Fruit fly (Drosophila melanogaster): ENCODE measurements around the gene Rpt3.

Rpt3 gene

dm6 chrX:11108845-11109450 lies 16.0 kb upstream of the Rpt3 start (continued):
- TF ChIP-seq hkb (optimal IDR thresholded peaks at IDR 0.05) (no peak), hkb (GFP tag; IDR thresholded peaks at IDR 0.05) (peak; percentile 43; the same call in 1 of the 2 replicates), CG10366 (GFP tag; IDR thresholded peaks at IDR 0.05) (no peak), grau (tag; optimal IDR thresholded peaks at IDR 0.05) (peak; percentile 92), schlank (tag; optimal IDR thresholded peaks at IDR 0.05) (no peak), lmd (GFP tag; IDR thresholded peaks at IDR 0.05) (no peak), dm (GFP tag; optimal IDR thresholded peaks at IDR 0.05) (peak; percentile 80), CG15479 (GFP tag; optimal IDR thresholded peaks at IDR 0.05) (peak; percentile 82), CG32532 (GFP tag; IDR thresholded peaks at IDR 0.05) (peak; percentile 53; the same call in 1 of the 2 replicates), Taf1 (GFP tag; IDR thresholded peaks at IDR 0.05) (no peak), Xbp1 (GFP tag; optimal IDR thresholded peaks at IDR 0.05) (peak; percentile 29), CG18599 (GFP tag; optimal IDR thresholded peaks at IDR 0.05) (peak; percentile 22), ranshi (GFP tag; IDR thresholded peaks at IDR 0.05) (0 out of 2 replicates have a peak, but pooled peaks have one; percentile 13), Max (GFP tag; optimal IDR thresholded peaks at IDR 0.05) (peak; percentile 7), Fer2 (tag; optimal IDR thresholded peaks at IDR 0.05) (no peak), wdn (GFP tag; IDR thresholded peaks at IDR 0.05) (no peak)

dm6 chrX:11109670-11110069 lies 15.2 kb upstream of the Rpt3 start:
- TF ChIP-seq CG42726 (GFP tag; IDR thresholded peaks at IDR 0.05; ENCODE audit: partially characterized antibody) (no peak), Hr78 (GFP tag; optimal IDR thresholded peaks at IDR 0.05) (peak in 1 of 2 experiments; percentile 51)

dm6 chrX:11123561-11123960 lies 1.3 kb upstream of the Rpt3 start:
- TF ChIP-seq CG15479 (GFP tag; optimal IDR thresholded peaks at IDR 0.05) (peak; percentile 50), CG17912 (GFP tag; optimal IDR thresholded peaks at IDR 0.05) (no peak), Med (GFP tag) (peak; percentile 42), sisA (GFP tag; IDR thresholded peaks at IDR 0.05) (no peak), Dfd (GFP tag; optimal IDR thresholded peaks at IDR 0.05) (peak in 1 of 2 experiments; percentile 9), Mes4 (GFP tag; optimal IDR thresholded peaks at IDR 0.05) (no peak), Pdp1 (GFP tag; optimal IDR thresholded peaks at IDR 0.05) (peak in 1 of 2 experiments; percentile 76), unpg (GFP tag; optimal IDR thresholded peaks at IDR 0.05) (no peak), insv (GFP tag; optimal IDR thresholded peaks at IDR 0.05) (peak in 1 of 2 experiments; percentile 76), Elba2 (GFP tag; optimal IDR thresholded peaks at IDR 0.05) (peak; percentile 90), chinmo (GFP tag; IDR thresholded peaks at IDR 0.05; ENCODE audit: partially characterized antibody) (0 out of 4 replicates have a peak, but pooled peaks have one; percentile 6), CG8924 (tag; optimal IDR thresholded peaks at IDR 0.05) (peak; percentile 28), cg (GFP tag; optimal IDR thresholded peaks at IDR 0.05) (peak; percentile 60), CG31365 (tag; optimal IDR thresholded peaks at IDR 0.05) (peak; percentile 97), CG18011 (GFP tag; optimal IDR thresholded peaks at IDR 0.05) (peak; percentile 45)

- TF ChIP-seq Hr51 (GFP tag; optimal IDR thresholded peaks at IDR 0.05) (no peak), hbn (GFP tag; IDR thresholded peaks at IDR 0.05; ENCODE audit: partially characterized antibody) (no peak), Mrtf (GFP tag; IDR thresholded peaks at IDR 0.05) (no peak), H2.0 (GFP tag; IDR thresholded peaks at IDR 0.05) (no peak), CG11504 (tag; optimal IDR thresholded peaks at IDR 0.05) (no peak), CG7745 (tag; optimal IDR thresholded peaks at IDR 0.05) (no peak), ERR (GFP tag; optimal IDR thresholded peaks at IDR 0.05) (no peak), Sox102F (GFP tag; optimal IDR thresholded peaks at IDR 0.05) (no peak), Dll (GFP tag; IDR thresholded peaks at IDR 0.05; ENCODE audit: partially characterized antibody) (no peak), trh (GFP tag; optimal IDR thresholded peaks at IDR 0.05) (no peak), Bgb (GFP tag; IDR thresholded peaks at IDR 0.05; ENCODE audit: partially characterized antibody) (peak; percentile 74), seq (GFP tag; IDR thresholded peaks at IDR 0.05) (no peak), Elba2 (GFP tag; optimal IDR thresholded peaks at IDR 0.05) (peak; percentile 84), tin (GFP tag; optimal IDR thresholded peaks at IDR 0.05) (no peak)
Observed at dm6 chrX:11124126-11124748, 664 bp upstream of the Rpt3 start, which contains the start of gene CG11122. Gene CG11122 (minus strand): TSS chrX:11124726.
